Worm (Caenorhabditis elegans) whole organism, L3 larva: ENCODE measurements around the gene vrk-1.
A peak's percentile ranks its signal among the peaks of the same experiment; 100 is the strongest.

Experiments
- R02D3.7 ChIP-seq: fragments of 150-350 bp; optimal IDR thresholded peaks from 2 replicates; lab custom pipeline; 2014; ENCODE audit warnings: missing biosample characterization, missing genetic modification characterization
- ZK546.5 ChIP-seq: sonication (generic microtip); optimal IDR thresholded peaks from 2 replicates; lab custom pipeline; 2017; ENCODE audit warnings: missing biosample characterization, missing genetic modification characterization
- aly-2 ChIP-seq: fragments of 150-350 bp; optimal IDR thresholded peaks from 2 replicates; lab custom pipeline; 2014; ENCODE audit warnings: missing biosample characterization, missing genetic modification characterization
- ama-1 ChIP-seq: fragments of 150-350 bp; optimal IDR thresholded peaks from 2 replicates; lab custom pipeline; 2018
- ceh-16 ChIP-seq: sonication (generic microtip); optimal IDR thresholded peaks from 2 replicates; lab custom pipeline; 2017; ENCODE audit warnings: missing biosample characterization, missing genetic modification characterization
- ceh-28 ChIP-seq: fragments of 150-350 bp; optimal IDR thresholded peaks from 2 replicates; lab custom pipeline; 2014; ENCODE audit warnings: missing biosample characterization, missing genetic modification reagents, missing genetic modification characterization
- ceh-82 ChIP-seq: fragments of 150-350 bp; optimal IDR thresholded peaks from 2 replicates; lab custom pipeline; 2014; ENCODE audit warnings: missing biosample characterization, missing genetic modification characterization
- ceh-9 ChIP-seq: sonication (generic microtip); optimal IDR thresholded peaks from 2 replicates; lab custom pipeline; 2018; ENCODE audit warnings: missing biosample characterization, missing genetic modification characterization
- daf-12 ChIP-seq: fragments of 150-350 bp; optimal IDR thresholded peaks from 2 replicates; lab custom pipeline; 2014; ENCODE audit warnings: missing biosample characterization, missing genetic modification reagents, missing genetic modification characterization
- egl-5 ChIP-seq: fragments of 150-350 bp; optimal IDR thresholded peaks from 2 replicates; lab custom pipeline; 2017; ENCODE audit warnings: missing biosample characterization, missing genetic modification reagents, missing genetic modification characterization, inconsistent platforms
- elt-1 ChIP-seq: fragments of 150-350 bp; optimal IDR thresholded peaks from 2 replicates; lab custom pipeline; 2014; ENCODE audit warnings: missing biosample characterization, missing genetic modification characterization
- elt-2 ChIP-seq: sonication (generic microtip); optimal IDR thresholded peaks from 2 replicates; lab custom pipeline; 2016; ENCODE audit warnings: missing genetic modification reagents, mild to moderate bottlenecking, missing genetic modification characterization, missing compliant biosample characterization
- elt-3 ChIP-seq, 3 experiments: fragments of 150-350 bp in 1 of 3; sonication (generic microtip) in 2 of 3; optimal IDR thresholded peaks; 2 replicates in 2 of 3; 4 replicates in 1 of 3; lab custom pipeline; 2014 to 2017; ENCODE audit warnings: missing biosample characterization in 3 of 3, missing genetic modification characterization in 3 of 3
- eor-1 ChIP-seq, 2 experiments: fragments of 150-350 bp; optimal IDR thresholded peaks; 2 replicates each; lab custom pipeline; 2014 to 2018; ENCODE audit warnings: missing biosample characterization in 2 of 2, missing genetic modification characterization in 2 of 2
- fkh-10 ChIP-seq: sonication (generic microtip); optimal IDR thresholded peaks from 2 replicates; lab custom pipeline; 2017; ENCODE audit warnings: missing biosample characterization, missing genetic modification reagents, missing genetic modification characterization
- hmg-11 ChIP-seq: sonication (generic microtip); optimal IDR thresholded peaks from 2 replicates; lab custom pipeline; 2016; ENCODE audit warnings: missing genetic modification characterization, missing compliant biosample characterization
- jun-1 ChIP-seq: fragments of 150-350 bp; optimal IDR thresholded peaks from 2 replicates; lab custom pipeline; 2014; ENCODE audit warnings: missing biosample characterization, missing genetic modification reagents, missing genetic modification characterization
- lin-15B ChIP-seq: fragments of 150-350 bp; optimal IDR thresholded peaks from 2 replicates; lab custom pipeline; 2014; ENCODE audit warnings: missing biosample characterization, missing genetic modification characterization
- lin-39 ChIP-seq: fragments of 150-350 bp; optimal IDR thresholded peaks from 2 replicates; lab custom pipeline; 2018; ENCODE audit warnings: missing biosample characterization, missing genetic modification reagents, missing genetic modification characterization
- lsy-12 ChIP-seq: sonication (generic microtip); optimal IDR thresholded peaks from 2 replicates; lab custom pipeline; 2016; ENCODE audit warnings: mild to moderate bottlenecking, missing genetic modification characterization, missing compliant biosample characterization
- mml-1 ChIP-seq: fragments of 150-350 bp; sonication (generic microtip); optimal IDR thresholded peaks from 3 replicates; lab custom pipeline; 2014; ENCODE audit warnings: missing biosample characterization, missing genetic modification characterization
- nfya-1 ChIP-seq: sonication (generic microtip); optimal IDR thresholded peaks from 2 replicates; lab custom pipeline; 2017; ENCODE audit warnings: missing genetic modification characterization, mild to moderate bottlenecking, missing compliant biosample characterization, antibody characterized with exemption, moderate library complexity; ENCODE audit not compliant: insufficient read depth
- nhr-11 ChIP-seq: fragments of 150-350 bp; optimal IDR thresholded peaks from 2 replicates; lab custom pipeline; 2014; ENCODE audit warnings: missing biosample characterization, missing genetic modification characterization
- nhr-12 ChIP-seq: fragments of 150-350 bp; optimal IDR thresholded peaks from 2 replicates; lab custom pipeline; 2014; ENCODE audit warnings: missing biosample characterization, missing genetic modification characterization
- nhr-23 ChIP-seq: fragments of 150-350 bp; optimal IDR thresholded peaks from 2 replicates; lab custom pipeline; 2014; ENCODE audit warnings: missing biosample characterization, missing genetic modification reagents, missing genetic modification characterization
- nhr-237 ChIP-seq: fragments of 150-350 bp; optimal IDR thresholded peaks from 2 replicates; lab custom pipeline; 2014; ENCODE audit warnings: missing biosample characterization, missing genetic modification characterization
- nhr-25 ChIP-seq: sonication (generic microtip); optimal IDR thresholded peaks from 2 replicates; lab custom pipeline; 2017; ENCODE audit warnings: missing biosample characterization, missing genetic modification characterization
- nhr-28 ChIP-seq: fragments of 150-350 bp; optimal IDR thresholded peaks from 2 replicates; lab custom pipeline; 2014; ENCODE audit warnings: missing biosample characterization, missing genetic modification characterization
- nhr-43 ChIP-seq: sonication (generic microtip); optimal IDR thresholded peaks from 2 replicates; lab custom pipeline; 2016; ENCODE audit warnings: mild to moderate bottlenecking, missing genetic modification characterization, missing compliant biosample characterization; ENCODE audit not compliant: poor library complexity, severe bottlenecking
- nhr-77 ChIP-seq: fragments of 150-350 bp; optimal IDR thresholded peaks from 2 replicates; lab custom pipeline; 2014; ENCODE audit warnings: missing biosample characterization, missing genetic modification characterization
- pha-4 ChIP-seq: fragments of 150-350 bp; optimal IDR thresholded peaks from 2 replicates; lab custom pipeline; 2014; ENCODE audit warnings: missing biosample characterization, missing genetic modification reagents, missing genetic modification characterization
- pqm-1 ChIP-seq: fragments of 150-350 bp; optimal IDR thresholded peaks from 2 replicates; lab custom pipeline; 2017; ENCODE audit warnings: missing biosample characterization, missing genetic modification characterization, inconsistent platforms
- skn-1 ChIP-seq: fragments of 150-350 bp; optimal IDR thresholded peaks from 2 replicates; lab custom pipeline; 2014; ENCODE audit warnings: missing biosample characterization, missing genetic modification characterization
- tbx-2 ChIP-seq: sonication (generic microtip); optimal IDR thresholded peaks from 2 replicates; lab custom pipeline; 2016; ENCODE audit warnings: mild to moderate bottlenecking, missing genetic modification characterization, missing compliant biosample characterization
- unc-39 ChIP-seq: sonication (generic microtip); optimal IDR thresholded peaks from 4 replicates; lab custom pipeline; 2017; ENCODE audit warnings: missing biosample characterization, missing genetic modification characterization
- unc-62 ChIP-seq: fragments of 150-350 bp; sonication (generic microtip); optimal IDR thresholded peaks from 4 replicates; lab custom pipeline; 2014; ENCODE audit warnings: missing biosample characterization, missing genetic modification reagents, missing genetic modification characterization
- zag-1 ChIP-seq: fragments of 150-350 bp; optimal IDR thresholded peaks from 2 replicates; lab custom pipeline; 2014; ENCODE audit warnings: missing biosample characterization, missing genetic modification characterization
- ztf-11 ChIP-seq: fragments of 150-350 bp; optimal IDR thresholded peaks from 2 replicates; lab custom pipeline; 2014; ENCODE audit warnings: missing biosample characterization, missing genetic modification characterization

Gene vrk-1

DNA sequence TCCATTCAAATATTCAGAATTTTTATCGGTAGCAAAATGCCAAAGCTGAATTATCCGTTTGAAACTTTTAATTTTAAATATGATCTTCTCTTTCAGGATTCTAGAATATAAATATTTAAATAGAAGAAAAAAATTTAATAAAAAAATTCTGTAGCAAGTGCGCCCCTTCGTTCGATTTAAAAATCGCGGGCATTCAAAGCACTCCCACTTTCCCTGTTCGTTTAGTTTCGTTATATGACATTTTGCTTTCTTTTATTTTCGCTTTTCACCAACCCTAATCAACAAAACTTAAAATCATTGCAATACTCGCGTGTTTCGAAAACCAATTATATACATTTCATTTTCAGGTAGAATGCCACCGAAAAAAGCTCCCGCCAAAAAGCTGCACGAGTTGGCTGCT is at the start of gene vrk-1:
TSS of gene vrk-1 (plus strand) at position 348 of the 400 bp plus-strand sequence.
- TF ChIP-seq aly-2 (tag; lab: Kevin White, UChicago) (no peak), nhr-25 (no peak), nfya-1 (tag; lab: Kevin White, UChicago) (no peak), tbx-2 (tag; lab: Kevin White, UChicago) (no peak), ztf-11 (tag; lab: Kevin White, UChicago) (no peak), lin-39 (tag; lab: Kevin White, UChicago) (no peak), fkh-10 (no peak), unc-39 (tag; lab: Kevin White, UChicago) (no peak), pha-4 (tag; lab: Kevin White, UChicago) (no peak), ceh-16 (tag; lab: Kevin White, UChicago) (no peak), R02D3.7 (tag; lab: Kevin White, UChicago) (no peak), hmg-11 (tag; lab: Kevin White, UChicago) (no peak), elt-1 (tag; lab: Kevin White, UChicago) (no peak), eor-1 (tag; optimal IDR thresholded peaks at IDR 0.05; lab: Kevin White, UChicago) (no peak), nhr-237 (no peak), ceh-9 (no peak)
- TF ChIP-seq, all 47 proteins: peak for 0

DNA sequence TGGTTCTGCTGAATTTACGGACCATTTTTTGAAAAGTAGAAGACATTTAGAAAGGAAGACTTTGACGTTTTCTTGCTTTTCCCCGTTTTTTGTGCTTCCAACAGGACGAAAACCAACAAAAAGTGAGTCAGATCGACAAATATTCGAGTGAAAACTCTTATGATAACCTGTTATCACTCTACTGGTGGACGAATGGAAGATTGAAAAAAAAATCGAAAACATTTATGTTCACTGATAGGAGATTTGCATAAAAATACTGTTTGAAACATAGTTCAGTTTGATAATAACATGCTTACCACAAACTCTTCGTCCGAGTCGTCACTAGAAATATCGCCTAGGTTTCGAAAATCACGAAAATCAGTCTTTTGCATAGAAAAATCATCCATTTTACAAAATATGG is 49.4 kb upstream of the vrk-1 start:
- TF ChIP-seq nhr-12 (tag; lab: Kevin White, UChicago): no peak
- peak; percentile 75 for TF ChIP-seq elt-2 (tag; lab: Kevin White, UChicago)
- TF ChIP-seq mml-1 (tag; lab: Kevin White, UChicago): no peak
- TF ChIP-seq nhr-237: no peak
- no peak for TF ChIP-seq nhr-43

DNA sequence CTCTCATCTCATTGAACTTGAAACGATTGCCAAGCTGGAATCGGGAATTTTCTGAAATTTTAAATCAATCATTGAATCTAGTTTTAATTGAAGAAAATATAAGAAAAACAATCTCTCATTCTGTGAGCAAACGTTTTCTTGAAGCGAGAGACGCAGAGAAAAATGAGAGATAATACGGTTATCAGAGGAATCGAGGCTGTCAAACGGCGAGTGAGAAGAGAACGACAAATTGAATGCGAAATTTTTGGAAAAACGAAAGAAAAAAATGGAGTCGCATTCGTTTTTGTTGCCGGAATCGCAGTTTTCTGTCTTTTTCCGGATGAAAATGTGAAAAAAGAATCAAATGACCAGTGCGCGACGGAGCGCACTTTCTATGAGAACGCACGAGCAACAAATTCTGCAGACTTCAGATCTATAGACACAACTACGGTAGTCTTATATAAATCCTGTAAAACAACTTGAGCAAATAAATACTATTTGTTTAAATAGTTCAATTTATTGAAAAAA is 48.1 kb upstream of the vrk-1 start, which contains the start of gene tex-2:
TSS of gene tex-2 (minus strand) at position 51 of the 507 bp plus-strand sequence.
- TF ChIP-seq elt-3 (tag; optimal IDR thresholded peaks at IDR 0.05; lab: Kevin White, UChicago) (no peak), eor-1 (tag; optimal IDR thresholded peaks at IDR 0.05; lab: Kevin White, UChicago) (no peak), nhr-25 (no peak), ama-1 (lab: Kevin White, UChicago) (peak; percentile 40), nhr-12 (tag; lab: Kevin White, UChicago) (no peak), unc-62 (GFP tag; lab: Kevin White, UChicago) (no peak), ceh-9 (no peak), jun-1 (tag; lab: Kevin White, UChicago) (no peak), ceh-28 (tag; lab: Kevin White, UChicago) (no peak), skn-1 (no peak), nhr-28 (tag; lab: Kevin White, UChicago) (no peak), ceh-82 (no peak), elt-1 (tag; lab: Kevin White, UChicago) (no peak), lin-39 (tag; lab: Kevin White, UChicago) (peak; percentile 46), nhr-237 (no peak), nfya-1 (tag; lab: Kevin White, UChicago) (peak; percentile 28), ZK546.5 (no peak), daf-12 (tag; lab: Kevin White, UChicago) (no peak), mml-1 (tag; lab: Kevin White, UChicago) (no peak), pha-4 (tag; lab: Kevin White, UChicago) (peak; percentile 35), hmg-11 (tag; lab: Kevin White, UChicago) (no peak), elt-2 (tag; lab: Kevin White, UChicago) (peak; percentile 93), tbx-2 (tag; lab: Kevin White, UChicago) (no peak), nhr-77 (tag; lab: Kevin White, UChicago) (no peak), ceh-16 (tag; lab: Kevin White, UChicago) (no peak), nhr-11 (tag; lab: Kevin White, UChicago) (no peak), lin-15B (tag; lab: Kevin White, UChicago) (peak; percentile 47), zag-1 (tag; lab: Kevin White, UChicago) (no peak), pqm-1 (peak; percentile 34), lsy-12 (tag; lab: Kevin White, UChicago) (no peak)

DNA sequence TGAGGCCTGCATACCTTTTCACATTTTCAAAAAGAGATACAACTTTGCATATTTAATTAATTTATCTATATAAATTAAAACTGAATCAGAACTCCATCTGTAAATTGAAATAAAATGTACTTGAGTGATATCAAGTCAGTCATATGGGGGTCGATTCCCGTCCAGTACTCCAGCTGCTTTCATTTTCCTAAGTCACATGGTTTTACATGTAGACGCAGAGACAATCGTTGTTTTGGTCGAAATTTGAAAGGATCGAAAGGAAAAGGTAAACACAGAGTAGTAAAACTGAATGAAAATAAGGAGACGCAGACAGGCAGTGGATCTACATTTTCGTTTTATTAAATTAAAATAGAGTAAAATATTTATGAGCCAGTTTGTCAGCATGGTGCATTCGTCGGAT is 47.6 kb upstream of the vrk-1 start:
- TF ChIP-seq egl-5 (tag; lab: Kevin White, UChicago): no peak
- TF ChIP-seq nhr-23 (tag; lab: Kevin White, UChicago): peak; percentile 34
- TF ChIP-seq nhr-43: no peak
- TF ChIP-seq nhr-28 (tag; lab: Kevin White, UChicago): no peak
- TF ChIP-seq pha-4 (tag; lab: Kevin White, UChicago): peak; percentile 88
- TF ChIP-seq ZK546.5: no peak
- no peak for TF ChIP-seq unc-62 (GFP tag; lab: Kevin White, UChicago)
- TF ChIP-seq ceh-82: no peak
- TF ChIP-seq, all 47 proteins: peak for 2
